Fruit fly (Drosophila melanogaster) whole organism, wandering third instar larva: Measurements from ENCODE around the gene Wnk.
A peak's percentile ranks its signal among the peaks of the same experiment; 100 is the strongest.

ENCODE experiments used
- Abd-B ChIP-seq: fragments of >200 bp; optimal IDR thresholded peaks from 2 replicates; lab custom pipeline; 2017; ENCODE audit warnings: missing biosample characterization, missing genetic modification characterization
- CG32264 ChIP-seq: fragments of 200-800 bp; sonication (Bioruptor generic); optimal IDR thresholded peaks from 2 replicates; lab custom pipeline; 2016; ENCODE audit warnings: missing biosample characterization, missing genetic modification characterization
- CG9705 ChIP-seq: fragments of 200-800 bp; sonication (Bioruptor generic); optimal IDR thresholded peaks from 2 replicates; lab custom pipeline; 2018; ENCODE audit warnings: missing biosample characterization, mild to moderate bottlenecking, missing genetic modification characterization
- CrebA ChIP-seq: fragments of 200-800 bp; sonication (Bioruptor generic); optimal IDR thresholded peaks from 2 replicates; lab custom pipeline; 2016; ENCODE audit warnings: missing biosample characterization, mild to moderate bottlenecking, missing genetic modification characterization, borderline replicate concordance
- Dif ChIP-seq: fragments of 200-275, 200-300 bp; sonication (Bioruptor generic); optimal IDR thresholded peaks from 2 replicates; lab custom pipeline; 2018; ENCODE audit warnings: missing biosample characterization, missing genetic modification characterization; ENCODE audit not compliant: partially characterized antibody
- GATAd ChIP-seq: sonication (Bioruptor generic); optimal IDR thresholded peaks from 2 replicates; lab custom pipeline; 2016; ENCODE audit warnings: missing biosample characterization, missing genetic modification characterization
- HLH106 ChIP-seq: fragments of 200-800 bp; optimal IDR thresholded peaks from 3 replicates; lab custom pipeline; 2019; ENCODE audit warnings: missing biosample characterization, mild to moderate bottlenecking, missing genetic modification characterization, moderate library complexity
- Hnf4 ChIP-seq: fragments of 200-800 bp; sonication (Bioruptor generic); optimal IDR thresholded peaks from 2 replicates; lab custom pipeline; 2016; ENCODE audit warnings: missing biosample characterization, mild to moderate bottlenecking, missing genetic modification characterization
- Hr78 ChIP-seq: fragments of >200 bp; optimal IDR thresholded peaks from 2 replicates; lab custom pipeline; 2017; ENCODE audit warnings: missing biosample characterization, missing genetic modification characterization
- Hr83 ChIP-seq: fragments of 200-300 bp; sonication (Bioruptor generic); optimal IDR thresholded peaks from 2 replicates; lab custom pipeline; 2016; ENCODE audit warnings: missing biosample characterization, mild to moderate bottlenecking, missing genetic modification characterization, moderate library complexity; ENCODE audit not compliant: poor library complexity, severe bottlenecking
- Jra ChIP-seq: sonication (Bioruptor generic); optimal IDR thresholded peaks from 2 replicates; lab custom pipeline; 2016; ENCODE audit warnings: missing biosample characterization, missing genetic modification characterization
- Mio ChIP-seq: sonication (Bioruptor generic); optimal IDR thresholded peaks from 2 replicates; lab custom pipeline; 2016; ENCODE audit warnings: missing biosample characterization, missing genetic modification characterization
- Myc ChIP-seq: fragments of >200 bp; optimal IDR thresholded peaks from 2 replicates; lab custom pipeline; 2017
- OdsH ChIP-seq: fragments of 200-800 bp; sonication (Bioruptor generic); optimal IDR thresholded peaks from 2 replicates; lab custom pipeline; 2016; ENCODE audit warnings: missing biosample characterization, mild to moderate bottlenecking, missing genetic modification characterization
- Rel ChIP-seq, 2 experiments: fragments of 200-800 bp; sonication (Bioruptor generic) in 1 of 2; optimal IDR thresholded peaks; 2 replicates in 1 of 2; 3 replicates in 1 of 2; lab custom pipeline; 2016 to 2019; ENCODE audit warnings: mild to moderate bottlenecking in 2 of 2, missing biosample characterization in 2 of 2, missing genetic modification characterization in 2 of 2, moderate library complexity in 1 of 2
- Sp1 ChIP-seq: fragments of 200-800 bp; sonication (Bioruptor generic); optimal IDR thresholded peaks from 3 replicates; lab custom pipeline; 2019; ENCODE audit warnings: missing biosample characterization, mild to moderate bottlenecking, missing genetic modification characterization, moderate library complexity
- Vsx2 ChIP-seq: fragments of 200-300, 225-300 bp; sonication (Bioruptor generic); optimal IDR thresholded peaks from 2 replicates; lab custom pipeline; 2018; ENCODE audit warnings: missing biosample characterization, missing genetic modification characterization; ENCODE audit not compliant: partially characterized antibody
- dl ChIP-seq, 2 experiments: fragments of 175-275, 200-275 bp in 1 of 2; fragments of 200-275 bp in 1 of 2; sonication (Bioruptor generic); optimal IDR thresholded peaks; lab custom pipeline; 2018; ENCODE audit warnings: mild to moderate bottlenecking in 2 of 2, missing biosample characterization in 2 of 2, missing genetic modification characterization in 2 of 2, moderate library complexity in 2 of 2; ENCODE audit not compliant: partially characterized antibody in 2 of 2, insufficient read depth in 1 of 2
- dmrt93B ChIP-seq: fragments of 200-800 bp; sonication (Bioruptor generic); optimal IDR thresholded peaks from 2 replicates; lab custom pipeline; 2018; ENCODE audit warnings: missing biosample characterization, mild to moderate bottlenecking, missing genetic modification characterization
- dsf ChIP-seq: sonication (Bioruptor generic); optimal IDR thresholded peaks from 2 replicates; lab custom pipeline; 2016; ENCODE audit warnings: missing biosample characterization, missing genetic modification characterization, borderline replicate concordance
- ey ChIP-seq: fragments of 200-800 bp; sonication (Bioruptor generic); optimal IDR thresholded peaks from 2 replicates; lab custom pipeline; 2016; ENCODE audit warnings: missing biosample characterization, missing genetic modification characterization
- foxo ChIP-seq, 2 experiments: fragments of 200-800 bp; sonication (Bioruptor generic); optimal IDR thresholded peaks; 2 replicates in 1 of 2; 3 replicates in 1 of 2; lab custom pipeline; 2016 to 2017; ENCODE audit warnings: missing biosample characterization in 2 of 2, missing genetic modification characterization in 2 of 2
- fru ChIP-seq: fragments of 200-800 bp; sonication (Bioruptor generic); optimal IDR thresholded peaks from 3 replicates; lab custom pipeline; 2016; ENCODE audit warnings: missing biosample characterization, mild to moderate bottlenecking, missing genetic modification characterization
- h ChIP-seq: fragments of 200-800 bp; sonication (Bioruptor generic); optimal IDR thresholded peaks from 3 replicates; lab custom pipeline; 2016; ENCODE audit warnings: missing biosample characterization, mild to moderate bottlenecking, missing genetic modification characterization
- pan ChIP-seq: fragments of >200 bp; optimal IDR thresholded peaks from 2 replicates; lab custom pipeline; 2017
- psq ChIP-seq: fragments of 200-800 bp; sonication (Bioruptor generic); optimal IDR thresholded peaks from 3 replicates; lab custom pipeline; 2017; ENCODE audit warnings: missing biosample characterization, mild to moderate bottlenecking, missing genetic modification characterization, moderate library complexity
- sv ChIP-seq: fragments of 200-800 bp; sonication (Bioruptor generic); optimal IDR thresholded peaks from 3 replicates; lab custom pipeline; 2016; ENCODE audit warnings: missing biosample characterization, missing genetic modification characterization
- woc ChIP-seq: sonication (Bioruptor generic); optimal IDR thresholded peaks from 2 replicates; lab custom pipeline; 2016; ENCODE audit warnings: missing biosample characterization, mild to moderate bottlenecking, missing genetic modification characterization

The Wnk gene

dm6 chr3L:21594408-21594807 is 39.7 kb upstream of the Wnk start (continued):
- TF ChIP-seq OdsH (GFP tag; lab: Kevin White, UChicago) (peak; percentile 68), Mio (GFP tag; lab: Kevin White, UChicago) (no peak), HLH106 (tag; lab: Kevin White, UChicago) (peak; percentile 60), Hr83 (GFP tag; lab: Kevin White, UChicago) (no peak), psq (peak; percentile 58), CG9705 (GFP tag; lab: Kevin White, UChicago) (peak; percentile 21), Myc (no peak), CrebA (no peak), dmrt93B (GFP tag; lab: Kevin White, UChicago) (peak; percentile 35)

DNA sequence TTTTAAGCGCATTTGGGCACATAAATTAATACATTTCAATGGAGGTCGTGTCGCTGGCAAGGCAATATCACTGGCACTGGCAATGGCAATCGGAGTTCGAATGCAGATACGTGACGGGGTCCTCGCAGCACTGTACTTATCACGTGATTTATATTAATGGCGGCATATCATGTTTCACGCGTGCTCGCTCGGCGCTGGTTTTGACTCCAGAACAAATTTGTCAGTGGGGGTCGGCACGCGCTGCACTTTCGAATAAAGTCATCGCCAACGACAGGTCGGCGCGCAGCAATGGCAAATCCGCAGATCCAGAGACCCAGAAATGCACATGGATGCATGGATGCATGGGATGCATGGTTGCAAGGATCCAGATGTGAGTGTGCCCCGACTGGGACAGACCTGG is 36.5 kb upstream of the Wnk start:
- TF ChIP-seq Hr83 (GFP tag; lab: Kevin White, UChicago) (no peak), Rel (GFP tag; optimal IDR thresholded peaks at IDR 0.05; lab: Kevin White, UChicago) (no peak), Rel (tag; optimal IDR thresholded peaks at IDR 0.05; lab: Kevin White, UChicago) (no peak), Dif (GFP tag; lab: Kevin White, UChicago) (no peak), dsf (GFP tag; lab: Kevin White, UChicago) (no peak), Jra (no peak), Hr78 (GFP tag; lab: Kevin White, UChicago) (no peak), GATAd (no peak)
- TF ChIP-seq, all 38 proteins: peak for 0

DNA sequence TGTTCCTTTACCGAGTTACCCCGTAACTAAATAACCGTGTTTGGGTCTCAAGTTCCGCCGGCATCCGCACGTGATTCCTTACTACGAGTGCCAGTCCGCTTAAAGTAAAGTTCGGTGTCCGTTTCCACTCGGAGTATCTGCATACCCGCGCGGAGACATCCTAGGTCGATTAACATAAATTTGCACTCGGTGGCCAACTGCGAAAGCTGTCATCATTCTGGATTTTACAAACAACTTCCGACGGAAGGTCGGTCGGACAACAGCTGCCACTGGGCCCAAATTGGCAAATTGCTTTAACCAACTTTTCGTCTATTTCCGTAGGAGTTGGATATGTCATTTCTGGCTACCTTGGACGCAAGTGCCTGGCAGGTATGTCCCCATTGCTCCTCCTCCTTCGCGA is 31.8 kb upstream of the Wnk start, which contains the start of gene TfAP-2:
Gene TfAP-2 (plus strand): TSS at position 301 of the 400 bp plus-strand sequence.
- TF ChIP-seq HLH106 (tag; lab: Kevin White, UChicago) (no peak), Hnf4 (GFP tag; lab: Kevin White, UChicago) (no peak), pan (lab: Kevin White, UChicago) (no peak), Vsx2 (no peak), woc (GFP tag; lab: Kevin White, UChicago) (no peak), fru (no peak), Sp1 (GFP tag; lab: Kevin White, UChicago) (no peak), h (GFP tag; lab: Kevin White, UChicago) (no peak), Abd-B (no peak), CG9705 (GFP tag; lab: Kevin White, UChicago) (no peak)

DNA sequence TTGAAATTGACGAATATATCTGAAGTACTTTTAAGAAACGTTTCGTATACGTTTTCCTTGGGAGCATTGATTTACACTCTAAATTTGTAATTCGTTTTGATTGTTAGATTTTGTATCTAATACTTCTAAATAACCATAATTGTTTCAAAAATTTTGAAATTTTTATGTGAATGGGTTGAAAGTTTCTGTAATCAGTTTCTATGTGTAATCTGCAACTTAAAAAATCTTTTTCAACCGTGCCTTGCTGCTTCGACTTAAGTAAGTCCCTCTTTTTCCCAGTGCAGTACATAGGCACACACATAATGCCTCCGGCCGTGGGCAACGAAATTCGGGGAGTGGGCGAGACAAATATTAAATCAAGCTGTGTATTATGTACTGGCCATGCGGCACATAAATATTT is 30.7 kb upstream of the Wnk start:
- TF ChIP-seq Hr83 (GFP tag; lab: Kevin White, UChicago) = no peak

dm6 chr3L:21584683-21585082 is 30.0 kb upstream of the Wnk start:
- TF ChIP-seq dmrt93B (GFP tag; lab: Kevin White, UChicago) = no peak
- no peak for TF ChIP-seq h (GFP tag; lab: Kevin White, UChicago)
- TF ChIP-seq CG9705 (GFP tag; lab: Kevin White, UChicago) = no peak
- TF ChIP-seq Jra = no peak
- no peak for TF ChIP-seq CG32264 (GFP tag; lab: Kevin White, UChicago)
- TF ChIP-seq Dif (GFP tag; lab: Kevin White, UChicago) = peak; percentile 78
- peak; percentile 15 to 73 for TF ChIP-seq dl (GFP tag; optimal IDR thresholded peaks at IDR 0.05; lab: Kevin White, UChicago; ENCODE audit: insufficient read depth in 1 of 2, partially characterized antibody in 2 of 2)
- no peak for TF ChIP-seq Rel (GFP tag; optimal IDR thresholded peaks at IDR 0.05; lab: Kevin White, UChicago)
- no peak for TF ChIP-seq Rel (tag; optimal IDR thresholded peaks at IDR 0.05; lab: Kevin White, UChicago)
- no peak for TF ChIP-seq GATAd
- TF ChIP-seq sv (GFP tag; lab: Kevin White, UChicago) = no peak
- TF ChIP-seq Sp1 (GFP tag; lab: Kevin White, UChicago) = no peak

- TF ChIP-seq HLH106 (tag; lab: Kevin White, UChicago) (peak; percentile 44), woc (GFP tag; lab: Kevin White, UChicago) (peak; percentile 26), Hr78 (GFP tag; lab: Kevin White, UChicago) (no peak), OdsH (GFP tag; lab: Kevin White, UChicago) (peak; percentile 37), Hr83 (GFP tag; lab: Kevin White, UChicago) (no peak), foxo (GFP tag; optimal IDR thresholded peaks at IDR 0.05; lab: Kevin White, UChicago) (peak in 1 of 2 experiments; percentile 24), psq (peak; percentile 68), fru (peak; percentile 26), Sp1 (GFP tag; lab: Kevin White, UChicago) (peak; percentile 42), ey (GFP tag; lab: Kevin White, UChicago) (no peak)
These were observed 27.3 kb upstream of the Wnk start for dm6 chr3L:21581984-21582383.
